Worm (Caenorhabditis elegans) whole organism, mixed stage, embryonic: ENCODE measurements around the gene C50B6.3.

ENCODE experiments used
- flh-1 ChIP-seq: fragments of 200-800 bp; sonication (Bioruptor generic); optimal IDR thresholded peaks from 2 replicates; lab custom pipeline; 2018; ENCODE audit warnings: mild to moderate bottlenecking, missing genetic modification characterization, moderate library complexity, missing compliant biosample characterization
- nhr-12 ChIP-seq: fragments of 150-350 bp; optimal IDR thresholded peaks from 2 replicates; lab custom pipeline; 2014; ENCODE audit warnings: missing biosample characterization, missing genetic modification characterization
- nhr-237 ChIP-seq: fragments of 150-350 bp; optimal IDR thresholded peaks from 2 replicates; lab custom pipeline; 2014; ENCODE audit warnings: missing biosample characterization, missing genetic modification characterization
- nhr-28 ChIP-seq: fragments of 150-350 bp; optimal IDR thresholded peaks from 2 replicates; lab custom pipeline; 2014; ENCODE audit warnings: missing biosample characterization, missing genetic modification characterization
- snpc-4 ChIP-seq: fragments of 150-350 bp; optimal IDR thresholded peaks from 2 replicates; lab custom pipeline; 2014; ENCODE audit warnings: missing biosample characterization, missing genetic modification characterization
- sptf-1 ChIP-seq: sonication (generic microtip); optimal IDR thresholded peaks from 2 replicates; lab custom pipeline; 2017; ENCODE audit warnings: mild to moderate bottlenecking, missing genetic modification characterization, moderate library complexity, missing compliant biosample characterization
- unc-39 ChIP-seq: fragments of 150-350 bp; optimal IDR thresholded peaks from 2 replicates; lab custom pipeline; 2014; ENCODE audit warnings: missing biosample characterization, missing genetic modification characterization

ce11 chrV:13333386-13334180 is 20.2 kb downstream of the C50B6.3 start, which contains the start of gene nhr-168:
- no peak for TF ChIP-seq nhr-28
- no peak for TF ChIP-seq nhr-12
- no peak for TF ChIP-seq sptf-1
- TF ChIP-seq snpc-4 = no peak
- no peak for TF ChIP-seq flh-1 (GFP tag; lab: Kevin White, UChicago)
- no peak for TF ChIP-seq unc-39
- no peak for TF ChIP-seq nhr-237 (tag; lab: Kevin White, UChicago)
